Worm (Caenorhabditis elegans) whole organism, L2 larva: Measurements from ENCODE around the gene exos-7.

Experiments used
- C34F6.9 ChIP-seq: fragments of 150-350 bp; optimal IDR thresholded peaks from 2 replicates; lab custom pipeline; 2014; ENCODE audit warnings: missing biosample characterization, missing genetic modification characterization
- F13H6.1 ChIP-seq: sonication (generic microtip); optimal IDR thresholded peaks from 2 replicates; lab custom pipeline; 2016; ENCODE audit warnings: missing genetic modification characterization, missing compliant biosample characterization
- Y55F3AM.14 ChIP-seq: fragments of 200-800 bp; sonication (Bioruptor generic); optimal IDR thresholded peaks from 2 replicates; lab custom pipeline; 2018; ENCODE audit warnings: mild to moderate bottlenecking, missing genetic modification characterization, missing compliant biosample characterization
- ZK546.5 ChIP-seq: sonication (generic microtip); optimal IDR thresholded peaks from 2 replicates; lab custom pipeline; 2017; ENCODE audit warnings: missing biosample characterization, missing genetic modification characterization
- aly-2 ChIP-seq: fragments of 150-350 bp; optimal IDR thresholded peaks from 2 replicates; lab custom pipeline; 2014; ENCODE audit warnings: missing biosample characterization, missing genetic modification characterization
- ama-1 ChIP-seq: fragments of 150-350 bp; optimal IDR thresholded peaks from 2 replicates; lab custom pipeline; 2018; ENCODE audit warnings: inconsistent platforms
- blmp-1 ChIP-seq: sonication (generic microtip); optimal IDR thresholded peaks from 2 replicates; lab custom pipeline; 2017; ENCODE audit warnings: missing genetic modification characterization, mild to moderate bottlenecking, missing compliant biosample characterization, antibody characterized with exemption, moderate library complexity; ENCODE audit not compliant: insufficient read depth
- ceh-16 ChIP-seq: fragments of 150-350 bp; optimal IDR thresholded peaks from 2 replicates; lab custom pipeline; 2014; ENCODE audit warnings: missing biosample characterization, missing genetic modification characterization
- ceh-82 ChIP-seq: fragments of 150-350 bp; optimal IDR thresholded peaks from 2 replicates; lab custom pipeline; 2014; ENCODE audit warnings: missing biosample characterization, missing genetic modification characterization
- crh-2 ChIP-seq: sonication (generic microtip); optimal IDR thresholded peaks from 2 replicates; lab custom pipeline; 2017; ENCODE audit warnings: missing biosample characterization, missing genetic modification characterization
- dmd-4 ChIP-seq: sonication (generic microtip); optimal IDR thresholded peaks from 2 replicates; lab custom pipeline; 2017; ENCODE audit warnings: missing biosample characterization, missing genetic modification characterization
- egl-27 ChIP-seq: sonication (generic microtip); optimal IDR thresholded peaks from 3 replicates; lab custom pipeline; 2017; ENCODE audit warnings: missing biosample characterization, missing genetic modification reagents, missing genetic modification characterization
- elt-1 ChIP-seq: fragments of 150-350 bp; optimal IDR thresholded peaks from 2 replicates; lab custom pipeline; 2014; ENCODE audit warnings: missing biosample characterization, missing genetic modification characterization
- elt-3 ChIP-seq: sonication (generic microtip); optimal IDR thresholded peaks from 2 replicates; lab custom pipeline; 2017; ENCODE audit warnings: missing biosample characterization, missing genetic modification characterization
- fos-1 ChIP-seq: fragments of 150-350 bp; optimal IDR thresholded peaks from 2 replicates; lab custom pipeline; 2014; ENCODE audit warnings: missing biosample characterization, missing genetic modification characterization
- gmeb-1 ChIP-seq: fragments of 150-350 bp; optimal IDR thresholded peaks from 2 replicates; lab custom pipeline; 2014; ENCODE audit warnings: missing biosample characterization, missing genetic modification characterization
- lin-11 ChIP-seq: fragments of 150-350 bp; sonication (generic microtip); optimal IDR thresholded peaks from 2 replicates; lab custom pipeline; 2014; ENCODE audit warnings: missing biosample characterization, missing genetic modification characterization, inconsistent platforms, mixed read lengths
- lin-13 ChIP-seq: fragments of 150-350 bp; optimal IDR thresholded peaks from 2 replicates; lab custom pipeline; 2014; ENCODE audit warnings: missing biosample characterization, missing genetic modification reagents, missing genetic modification characterization
- lin-39 ChIP-seq: fragments of 150-350 bp; optimal IDR thresholded peaks from 2 replicates; lab custom pipeline; 2014; ENCODE audit warnings: missing biosample characterization, missing genetic modification reagents, missing genetic modification characterization
- lsy-2 ChIP-seq, 2 experiments: fragments of 150-350 bp in 1 of 2; sonication (generic microtip) in 1 of 2; optimal IDR thresholded peaks; 2 replicates each; lab custom pipeline; 2014 to 2017; ENCODE audit warnings: missing biosample characterization in 2 of 2, missing genetic modification characterization in 2 of 2
- mab-5 ChIP-seq: fragments of 150-350 bp; optimal IDR thresholded peaks from 2 replicates; lab custom pipeline; 2014; ENCODE audit warnings: missing biosample characterization, missing genetic modification characterization
- mbf-1 ChIP-seq: sonication (generic microtip); optimal IDR thresholded peaks from 2 replicates; lab custom pipeline; 2017; ENCODE audit warnings: missing biosample characterization, missing genetic modification characterization
- mdl-1 ChIP-seq, 2 experiments: fragments of 150-350 bp in 1 of 2; sonication (generic microtip) in 1 of 2; optimal IDR thresholded peaks; 2 replicates each; lab custom pipeline; 2017; ENCODE audit warnings: missing biosample characterization in 2 of 2, missing genetic modification characterization in 2 of 2
- nhr-10 ChIP-seq: sonication (generic microtip); optimal IDR thresholded peaks from 2 replicates; lab custom pipeline; 2017; ENCODE audit warnings: missing biosample characterization, missing genetic modification characterization
- nhr-11 ChIP-seq: fragments of 150-350 bp; optimal IDR thresholded peaks from 2 replicates; lab custom pipeline; 2014; ENCODE audit warnings: missing biosample characterization, missing genetic modification characterization
- nhr-12 ChIP-seq: fragments of 150-350 bp; optimal IDR thresholded peaks from 2 replicates; lab custom pipeline; 2014; ENCODE audit warnings: missing biosample characterization, missing genetic modification characterization
- nhr-129 ChIP-seq: fragments of 150-350 bp; optimal IDR thresholded peaks from 2 replicates; lab custom pipeline; 2014; ENCODE audit warnings: missing biosample characterization, missing genetic modification characterization
- nhr-23 ChIP-seq: fragments of 150-350 bp; optimal IDR thresholded peaks from 2 replicates; lab custom pipeline; 2014; ENCODE audit warnings: missing biosample characterization, missing genetic modification reagents, missing genetic modification characterization
- nhr-237 ChIP-seq: fragments of 150-350 bp; optimal IDR thresholded peaks from 2 replicates; lab custom pipeline; 2014; ENCODE audit warnings: missing biosample characterization, missing genetic modification characterization
- nhr-25 ChIP-seq: fragments of 150-350 bp; sonication (generic microtip); optimal IDR thresholded peaks from 3 replicates; lab custom pipeline; 2014; ENCODE audit warnings: missing biosample characterization, missing genetic modification characterization
- nhr-6 ChIP-seq: fragments of 150-350 bp; optimal IDR thresholded peaks from 2 replicates; lab custom pipeline; 2014; ENCODE audit warnings: missing biosample characterization, missing genetic modification characterization
- nhr-77 ChIP-seq: fragments of 150-350 bp; optimal IDR thresholded peaks from 2 replicates; lab custom pipeline; 2014; ENCODE audit warnings: missing biosample characterization, missing genetic modification characterization
- peb-1 ChIP-seq: fragments of 150-350 bp; optimal IDR thresholded peaks from 2 replicates; lab custom pipeline; 2014; ENCODE audit warnings: missing biosample characterization, missing genetic modification characterization
- sem-4 ChIP-seq: fragments of 150-350 bp; optimal IDR thresholded peaks from 2 replicates; lab custom pipeline; 2014; ENCODE audit warnings: missing biosample characterization, missing genetic modification reagents, missing genetic modification characterization
- skn-1 ChIP-seq: sonication (generic microtip); optimal IDR thresholded peaks from 2 replicates; lab custom pipeline; 2017; ENCODE audit warnings: missing biosample characterization, missing genetic modification characterization
- sma-3 ChIP-seq: sonication (generic microtip); optimal IDR thresholded peaks from 2 replicates; lab custom pipeline; 2016; ENCODE audit warnings: missing genetic modification reagents, missing genetic modification characterization, missing compliant biosample characterization
- sma-9 ChIP-seq, 2 experiments: fragments of 150-350 bp in 1 of 2; sonication (generic microtip) in 1 of 2; optimal IDR thresholded peaks; 2 replicates each; lab custom pipeline; 2014 to 2016; ENCODE audit warnings: missing genetic modification characterization in 2 of 2, mild to moderate bottlenecking in 1 of 2, missing biosample characterization in 1 of 2, missing compliant biosample characterization in 1 of 2, missing genetic modification reagents in 1 of 2, moderate library complexity in 1 of 2
- snpc-4 ChIP-seq: fragments of 150-350 bp; optimal IDR thresholded peaks from 2 replicates; lab custom pipeline; 2014; ENCODE audit warnings: missing biosample characterization, missing genetic modification characterization
- unc-55 ChIP-seq: fragments of 150-350 bp; sonication (generic microtip); optimal IDR thresholded peaks from 3 replicates; lab custom pipeline; 2014; ENCODE audit warnings: missing biosample characterization, missing genetic modification reagents, missing genetic modification characterization
- unc-62 ChIP-seq: fragments of 150-350 bp; optimal IDR thresholded peaks from 2 replicates; lab custom pipeline; 2014; ENCODE audit warnings: missing biosample characterization, missing genetic modification reagents, missing genetic modification characterization
- zag-1 ChIP-seq: fragments of 150-350 bp; optimal IDR thresholded peaks from 2 replicates; lab custom pipeline; 2014; ENCODE audit warnings: missing biosample characterization, missing genetic modification characterization
- ztf-1 ChIP-seq: fragments of 200-800 bp; sonication (Bioruptor generic); conservative IDR thresholded peaks from 2 replicates; pipeline ENCODE4 v1.3.6; 2022; ENCODE audit warnings: missing genetic modification characterization, missing compliant biosample characterization
- ztf-11 ChIP-seq: sonication (generic microtip); optimal IDR thresholded peaks from 2 replicates; lab custom pipeline; 2017; ENCODE audit warnings: missing biosample characterization, missing genetic modification characterization

The exos-7 gene

DNA sequence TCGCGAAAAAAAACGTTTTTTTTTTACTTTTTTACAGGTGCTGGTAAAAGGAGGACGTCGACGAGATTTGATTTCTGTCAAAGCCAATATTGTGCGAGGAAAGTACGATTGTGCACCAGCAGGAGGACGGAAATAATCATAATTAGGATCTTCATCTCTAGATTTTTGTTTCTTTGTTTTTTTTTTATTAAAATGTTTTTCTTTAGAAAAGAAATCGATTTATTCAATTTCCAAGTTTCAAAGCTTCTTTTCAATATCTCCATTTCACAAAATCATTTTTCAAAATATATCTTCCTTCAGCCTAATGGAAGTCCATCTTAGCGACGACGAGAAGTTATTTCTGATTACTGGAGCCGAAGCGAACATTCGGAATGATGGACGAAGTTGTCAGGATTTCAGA is at the start of gene exos-7:
Gene exos-7 (plus strand): TSS at position 301 of the 400 bp plus-strand sequence.
- TF ChIP-seq fos-1 = no peak
- TF ChIP-seq sma-3 (GFP tag; lab: Kevin White, UChicago) = no peak
- no peak for TF ChIP-seq nhr-25 (tag; lab: Kevin White, UChicago)
- TF ChIP-seq ztf-11 = no peak
- TF ChIP-seq nhr-23 = no peak
- TF ChIP-seq mbf-1 (tag; lab: Kevin White, UChicago) = no peak
- no peak for TF ChIP-seq gmeb-1 (tag; lab: Kevin White, UChicago)
- TF ChIP-seq lin-13 (GFP tag; lab: Kevin White, UChicago) = no peak
- TF ChIP-seq dmd-4 = no peak
- TF ChIP-seq ceh-82 (tag; lab: Kevin White, UChicago) = no peak

DNA sequence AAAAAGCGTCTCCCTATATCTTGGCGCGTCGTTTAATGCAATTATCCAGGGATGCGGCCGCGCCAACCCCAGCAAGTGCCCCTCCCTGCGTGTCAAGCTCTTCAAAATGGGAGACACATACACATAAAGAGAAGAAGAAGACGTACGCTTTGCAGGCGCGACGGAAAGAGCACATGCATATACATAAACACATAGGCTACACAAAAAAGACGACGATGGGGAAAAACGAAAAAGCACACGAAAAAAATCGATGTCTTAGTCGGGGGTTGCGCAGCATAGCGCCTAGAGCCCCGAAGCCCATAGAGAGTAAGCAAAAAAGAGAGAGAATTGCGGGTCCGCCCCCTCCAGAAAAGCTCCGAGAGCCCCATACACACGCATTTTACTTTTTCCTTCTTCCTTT is 49.6 kb upstream of the exos-7 start, which contains the start of gene tpan-1:
Gene tpan-1 (plus strand): TSS at position 398 of the 400 bp plus-strand sequence.
- TF ChIP-seq egl-27 (tag; lab: Kevin White, UChicago) (peak; percentile 16), ZK546.5 (tag; lab: Kevin White, UChicago) (no peak), blmp-1 (tag; lab: Kevin White, UChicago) (no peak), elt-3 (tag; lab: Kevin White, UChicago) (no peak), nhr-77 (tag; lab: Kevin White, UChicago) (no peak), ceh-82 (tag; lab: Kevin White, UChicago) (no peak), elt-1 (tag; lab: Kevin White, UChicago) (no peak), ztf-1 (0 out of 2 replicates have a peak, but pooled peaks have one; percentile 79), mdl-1 (tag; optimal IDR thresholded peaks at IDR 0.05; lab: Kevin White, UChicago) (peak in 1 of 2 experiments; percentile 73), sma-3 (GFP tag; lab: Kevin White, UChicago) (no peak), nhr-10 (tag; lab: Kevin White, UChicago) (no peak), crh-2 (tag; lab: Kevin White, UChicago) (peak; percentile 76), sma-9 (GFP tag; optimal IDR thresholded peaks at IDR 0.05; lab: Kevin White, UChicago) (no peak), sma-9 (tag; optimal IDR thresholded peaks at IDR 0.05; lab: Kevin White, UChicago) (no peak), nhr-11 (no peak), snpc-4 (tag; lab: Kevin White, UChicago) (no peak), lin-13 (GFP tag; lab: Kevin White, UChicago) (no peak), lin-39 (tag; lab: Kevin White, UChicago) (no peak), mab-5 (tag; lab: Kevin White, UChicago) (peak; percentile 22), F13H6.1 (tag; lab: Kevin White, UChicago) (peak; percentile 53), zag-1 (peak; percentile 85), gmeb-1 (tag; lab: Kevin White, UChicago) (no peak), nhr-12 (tag; lab: Kevin White, UChicago) (no peak), dmd-4 (no peak), nhr-129 (tag; lab: Kevin White, UChicago) (peak; percentile 64), aly-2 (tag; lab: Kevin White, UChicago) (no peak), lin-11 (tag; lab: Kevin White, UChicago) (peak; percentile 75), skn-1 (no peak), lsy-2 (tag; optimal IDR thresholded peaks at IDR 0.05; lab: Kevin White, UChicago) (peak; percentile 29 to 57), sem-4 (tag; lab: Kevin White, UChicago) (peak; percentile 36), peb-1 (tag; lab: Kevin White, UChicago) (no peak), nhr-237 (tag; lab: Kevin White, UChicago) (no peak), Y55F3AM.14 (GFP tag; lab: Kevin White, UChicago) (peak; percentile 91), nhr-6 (tag; lab: Kevin White, UChicago) (no peak), C34F6.9 (peak; percentile 75), ceh-16 (tag; lab: Kevin White, UChicago) (no peak), unc-62 (GFP tag; lab: Kevin White, UChicago) (no peak), unc-55 (peak; percentile 90), ama-1 (lab: Kevin White, UChicago) (no peak), fos-1 (no peak)
